Fruit fly (Drosophila melanogaster): Measurements from ENCODE around the gene Usp32.

Usp32 gene

dm6 chr3L:19914833-19915232 is 43.9 kb downstream of the Usp32 start, which contains the start of gene Rpn1 (continued):
- TF ChIP-seq croc (GFP tag; conservative IDR thresholded peaks at IDR 0.05) (no peak), pan (optimal IDR thresholded peaks at IDR 0.05) (no peak), pan (GFP tag; optimal IDR thresholded peaks at IDR 0.05 in 1 of 2, IDR thresholded peaks at IDR 0.05 in 1 of 2) (no peak), CG12391 (tag; optimal IDR thresholded peaks at IDR 0.05) (peak; percentile 9), hkb (optimal IDR thresholded peaks at IDR 0.05) (no peak), hkb (GFP tag; IDR thresholded peaks at IDR 0.05) (no peak), seq (GFP tag; IDR thresholded peaks at IDR 0.05) (no peak), CG12659 (GFP tag; optimal IDR thresholded peaks at IDR 0.05) (peak; percentile 39), NK7.1 (GFP tag; optimal IDR thresholded peaks at IDR 0.05) (no peak), CG4404 (GFP tag; IDR thresholded peaks at IDR 0.05) (no peak), luna (GFP tag; optimal IDR thresholded peaks at IDR 0.05) (no peak), Ravus (GFP tag; IDR thresholded peaks at IDR 0.05) (no peak), dysf (GFP tag; IDR thresholded peaks at IDR 0.05) (no peak), sc (optimal IDR thresholded peaks at IDR 0.05) (no peak), sc (GFP tag; optimal IDR thresholded peaks at IDR 0.05) (no peak), wdn (GFP tag; IDR thresholded peaks at IDR 0.05) (no peak), al (GFP tag; IDR thresholded peaks at IDR 0.05) (no peak), btn (GFP tag; optimal IDR thresholded peaks at IDR 0.05) (no peak), peb (GFP tag; IDR thresholded peaks at IDR 0.05) (no peak), D (optimal IDR thresholded peaks at IDR 0.05) (no peak), D (GFP tag; optimal IDR thresholded peaks at IDR 0.05) (no peak), Ets65A (GFP tag) (peak; percentile 86), Dfd (GFP tag; optimal IDR thresholded peaks at IDR 0.05) (no peak), HmgD (GFP tag; optimal IDR thresholded peaks at IDR 0.05) (peak; percentile 67), onecut (GFP tag; IDR thresholded peaks at IDR 0.05) (peak; percentile 88), Adf1 (GFP tag; IDR thresholded peaks at IDR 0.05) (peak; percentile 32; the same call in 1 of the 2 replicates), CG2678 (tag; optimal IDR thresholded peaks at IDR 0.05) (no peak), bigmax (GFP tag; optimal IDR thresholded peaks at IDR 0.05) (no peak), Lhr (GFP tag; optimal IDR thresholded peaks at IDR 0.05) (peak; percentile 71), CG13424 (tag; optimal IDR thresholded peaks at IDR 0.05) (no peak), CG31365 (tag; optimal IDR thresholded peaks at IDR 0.05) (no peak), CG1832 (GFP tag; optimal IDR thresholded peaks at IDR 0.05) (no peak), CG9932 (GFP tag; IDR thresholded peaks at IDR 0.05) (peak; percentile 66), dpn (GFP tag; optimal IDR thresholded peaks at IDR 0.05) (peak; percentile 1 to 30), wek (GFP tag; optimal IDR thresholded peaks at IDR 0.05) (no peak), CG6272 (GFP tag; IDR thresholded peaks at IDR 0.05) (no peak), CG11093 (GFP tag; IDR thresholded peaks at IDR 0.05) (no peak), sug (tag; optimal IDR thresholded peaks at IDR 0.05) (no peak), CG7839 (tag; optimal IDR thresholded peaks at IDR 0.05) (no peak), shn (GFP tag; optimal IDR thresholded peaks at IDR 0.05) (no peak), bbx (GFP tag; IDR thresholded peaks at IDR 0.05; ENCODE audit: partially characterized antibody) (peak; percentile 49; the same call in 1 of the 2 replicates), disco-r (GFP tag; optimal IDR thresholded peaks at IDR 0.05) (no peak), nerfin-2 (GFP tag; IDR thresholded peaks at IDR 0.05; ENCODE audit: partially characterized antibody) (peak; percentile 60), CG3407 (GFP tag; optimal IDR thresholded peaks at IDR 0.05) (no peak), CG32532 (GFP tag; IDR thresholded peaks at IDR 0.05) (peak; percentile 22; the same call in 1 of the 2 replicates), jigr1 (GFP tag; IDR thresholded peaks at IDR 0.05) (no peak), CG4854 (GFP tag; optimal IDR thresholded peaks at IDR 0.05) (no peak), BtbVII (GFP tag; optimal IDR thresholded peaks at IDR 0.05) (no peak), Rfx (GFP tag; IDR thresholded peaks at IDR 0.05) (peak; percentile 60), sd (tag; optimal IDR thresholded peaks at IDR 0.05) (no peak), so (GFP tag; IDR thresholded peaks at IDR 0.05) (peak; percentile 53; the same call in 1 of the 3 replicates), C15 (GFP tag; IDR thresholded peaks at IDR 0.05) (no peak), CG1024 (GFP tag; IDR thresholded peaks at IDR 0.05) (no peak), trem (tag; optimal IDR thresholded peaks at IDR 0.05) (peak; percentile 26)

All from whole organism, embryonic.